Worm (Caenorhabditis elegans): ENCODE data around the gene F14H12.2.

Gene F14H12.2

ce11 chrX:4388834-4389409 lies 38.6 kb downstream of the F14H12.2 start, which contains the start of gene dpy-23 (continued):
- TF ChIP-seq unc-62 (GFP tag; optimal IDR thresholded peaks at IDR 0.05) = peak; percentile 87
- TF ChIP-seq M03D4.4 (tag; optimal IDR thresholded peaks at IDR 0.05) = peak; percentile 19
- peak; percentile 91 for TF ChIP-seq ces-1 (GFP tag; optimal IDR thresholded peaks at IDR 0.05)
- peak; percentile 71 for TF ChIP-seq lin-13 (tag; optimal IDR thresholded peaks at IDR 0.05)

- TF ChIP-seq lin-13 (tag; optimal IDR thresholded peaks at IDR 0.05) (no peak), mls-2 (tag; optimal IDR thresholded peaks at IDR 0.05) (peak; percentile 7), ces-1 (GFP tag; optimal IDR thresholded peaks at IDR 0.05) (peak; percentile 25)
These were observed 41.4 kb downstream of the F14H12.2 start for ce11 chrX:4391680-4392079.

- TF ChIP-seq pha-4 (tag; optimal IDR thresholded peaks at IDR 0.05) (peak; percentile 33), ceh-39 (tag; optimal IDR thresholded peaks at IDR 0.05) (peak; percentile 24), nhr-28 (tag; optimal IDR thresholded peaks at IDR 0.05) (no peak), elt-3 (tag; optimal IDR thresholded peaks at IDR 0.05) (peak; percentile 29), sem-2 (GFP tag; optimal IDR thresholded peaks at IDR 0.05) (no peak), lsy-2 (tag; optimal IDR thresholded peaks at IDR 0.05) (peak; percentile 44), ces-1 (GFP tag; optimal IDR thresholded peaks at IDR 0.05) (no peak), ceh-43 (GFP tag; optimal IDR thresholded peaks at IDR 0.05) (no peak), mep-1 (tag; optimal IDR thresholded peaks at IDR 0.05) (peak; percentile 45), ztf-11 (tag; optimal IDR thresholded peaks at IDR 0.05) (no peak), hlh-1 (tag; optimal IDR thresholded peaks at IDR 0.05) (peak; percentile 26), ham-2 (GFP tag; optimal IDR thresholded peaks at IDR 0.05) (peak; percentile 67), unc-62 (GFP tag; optimal IDR thresholded peaks at IDR 0.05) (no peak), M03D4.4 (tag; optimal IDR thresholded peaks at IDR 0.05) (no peak), nhr-76 (tag; optimal IDR thresholded peaks at IDR 0.05) (no peak), unc-39 (tag; optimal IDR thresholded peaks at IDR 0.05) (no peak), lin-32 (GFP tag; optimal IDR thresholded peaks at IDR 0.05) (no peak), nhr-12 (tag; optimal IDR thresholded peaks at IDR 0.05) (no peak), snpc-4 (tag; optimal IDR thresholded peaks at IDR 0.05) (no peak), drap-1 (GFP tag; optimal IDR thresholded peaks at IDR 0.05) (peak; percentile 56), sptf-1 (tag; optimal IDR thresholded peaks at IDR 0.05) (peak; percentile 33), unc-120 (tag; optimal IDR thresholded peaks at IDR 0.05; ENCODE audit: poor library complexity, severe bottlenecking) (no peak), blmp-1 (tag; optimal IDR thresholded peaks at IDR 0.05) (no peak), flh-1 (GFP tag; optimal IDR thresholded peaks at IDR 0.05) (no peak), nhr-237 (tag; optimal IDR thresholded peaks at IDR 0.05) (peak; percentile 44), ceh-83 (GFP tag; optimal IDR thresholded peaks at IDR 0.05) (no peak), nhr-2 (tag; optimal IDR thresholded peaks at IDR 0.05) (no peak), mls-2 (tag; optimal IDR thresholded peaks at IDR 0.05) (no peak), zip-8 (tag; optimal IDR thresholded peaks at IDR 0.05) (no peak), bed-3 (GFP tag; optimal IDR thresholded peaks at IDR 0.05) (no peak), elt-1 (tag; optimal IDR thresholded peaks at IDR 0.05; ENCODE audit: borderline replicate concordance, insufficient read depth) (no peak), tbx-8 (GFP tag; optimal IDR thresholded peaks at IDR 0.05) (no peak), cnd-1 (tag; optimal IDR thresholded peaks at IDR 0.05) (peak; percentile 27), mab-5 (tag; optimal IDR thresholded peaks at IDR 0.05) (no peak), lin-13 (tag; optimal IDR thresholded peaks at IDR 0.05) (no peak)
These were observed 45.0 kb downstream of the F14H12.2 start for ce11 chrX:4395073-4395850.

ce11 chrX:4397460-4397859 lies 47.2 kb downstream of the F14H12.2 start:
- TF ChIP-seq nhr-2 (tag; optimal IDR thresholded peaks at IDR 0.05) (no peak), unc-39 (tag; optimal IDR thresholded peaks at IDR 0.05) (no peak)

Measured in whole organism, mixed stage, embryonic.